Fruit fly (Drosophila melanogaster): ENCODE data around the gene CG12065.

Gene CG12065

DNA sequence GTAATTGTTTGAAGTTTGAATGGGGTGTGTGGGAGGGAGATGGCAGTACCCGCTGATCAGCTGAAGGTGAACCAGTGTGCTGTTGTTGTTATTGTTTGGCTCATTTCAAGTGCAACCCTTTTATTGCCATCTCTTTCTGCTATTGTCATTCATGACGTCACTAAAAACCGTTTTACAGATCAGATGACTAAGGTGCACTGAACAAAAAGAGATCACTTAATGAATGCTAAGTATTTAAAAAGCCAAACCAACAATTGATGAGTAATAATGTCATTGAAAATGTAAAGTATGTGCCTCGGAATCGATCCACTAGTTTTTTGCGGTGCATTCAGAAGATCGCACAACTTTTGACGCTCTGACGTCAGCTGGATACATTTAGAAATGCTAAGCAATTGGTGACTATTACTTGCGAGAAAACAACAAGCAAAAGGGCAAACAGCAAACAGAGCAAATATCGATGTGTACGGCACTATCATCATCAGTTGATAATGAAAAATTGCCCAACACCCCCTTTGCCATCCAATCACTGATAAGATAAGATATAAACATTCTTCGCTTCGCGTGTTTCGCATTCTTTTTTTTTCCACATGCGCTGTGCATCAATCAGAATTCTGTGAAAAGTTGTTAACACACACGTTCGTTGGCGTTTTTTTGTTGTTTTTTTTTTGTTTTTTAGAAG, 705 bp downstream of the CG12065 start (continued):
- TF ChIP-seq CG13123 (GFP tag; optimal IDR thresholded peaks at IDR 0.05): no peak
- TF ChIP-seq toy (GFP tag; IDR thresholded peaks at IDR 0.05): no peak
- no peak for TF ChIP-seq klu (GFP tag; IDR thresholded peaks at IDR 0.05)
- peak; percentile 57 for TF ChIP-seq CG18599 (GFP tag; optimal IDR thresholded peaks at IDR 0.05)
- no peak for TF ChIP-seq Awh (GFP tag; IDR thresholded peaks at IDR 0.05)
- TF ChIP-seq CG33213 (GFP tag; optimal IDR thresholded peaks at IDR 0.05): no peak
- no peak for TF ChIP-seq Stat92E (GFP tag; optimal IDR thresholded peaks at IDR 0.05)
- no peak for TF ChIP-seq bigmax (GFP tag; optimal IDR thresholded peaks at IDR 0.05)
- no peak for TF ChIP-seq CG5180 (GFP tag; optimal IDR thresholded peaks at IDR 0.05)
- peak; percentile 46 for TF ChIP-seq CHES-1-like (GFP tag; optimal IDR thresholded peaks at IDR 0.05)
- no peak for TF ChIP-seq cas (GFP tag; IDR thresholded peaks at IDR 0.05)
- TF ChIP-seq nau (GFP tag; optimal IDR thresholded peaks at IDR 0.05): no peak
- no peak for TF ChIP-seq CG30431 (GFP tag; optimal IDR thresholded peaks at IDR 0.05)
- no peak for TF ChIP-seq CG31441 (GFP tag; IDR thresholded peaks at IDR 0.05)
- no peak for TF ChIP-seq CG4730 (GFP tag; IDR thresholded peaks at IDR 0.05)
- TF ChIP-seq cato (GFP tag; optimal IDR thresholded peaks at IDR 0.05; ENCODE audit: borderline replicate concordance): no peak
- no peak for TF ChIP-seq gro (GFP tag; optimal IDR thresholded peaks at IDR 0.05)
- no peak for TF ChIP-seq CG1024 (GFP tag; IDR thresholded peaks at IDR 0.05)
- peak; percentile 18 for TF ChIP-seq CG13624 (GFP tag; optimal IDR thresholded peaks at IDR 0.05)
- TF ChIP-seq luna (GFP tag; optimal IDR thresholded peaks at IDR 0.05): no peak
- no peak for TF ChIP-seq Eip74EF (GFP tag; optimal IDR thresholded peaks at IDR 0.05)
- TF ChIP-seq CG14050 (GFP tag; IDR thresholded peaks at IDR 0.05): no peak
- TF ChIP-seq fd102C (GFP tag; optimal IDR thresholded peaks at IDR 0.05): no peak
- TF ChIP-seq CG9437 (GFP tag; optimal IDR thresholded peaks at IDR 0.05): peak; percentile 39
- no peak for TF ChIP-seq MBD-R2 (GFP tag; IDR thresholded peaks at IDR 0.05)
- TF ChIP-seq knrl (GFP tag; IDR thresholded peaks at IDR 0.05; ENCODE audit: partially characterized antibody): no peak
- no peak for TF ChIP-seq E2f2 (GFP tag; IDR thresholded peaks at IDR 0.05)
- TF ChIP-seq CG1603 (tag; optimal IDR thresholded peaks at IDR 0.05): peak; percentile 50
- no peak for TF ChIP-seq CG6175 (GFP tag; IDR thresholded peaks at IDR 0.05)
- peak; percentile 53 for TF ChIP-seq Hmr (GFP tag; optimal IDR thresholded peaks at IDR 0.05)
- TF ChIP-seq twi (tag; optimal IDR thresholded peaks at IDR 0.05): no peak
- TF ChIP-seq lilli (GFP tag; optimal IDR thresholded peaks at IDR 0.05): peak; percentile 19
- TF ChIP-seq peb (GFP tag; IDR thresholded peaks at IDR 0.05): no peak
- no peak for TF ChIP-seq sens-2 (GFP tag; IDR thresholded peaks at IDR 0.05)
- TF ChIP-seq CG18011 (GFP tag; optimal IDR thresholded peaks at IDR 0.05): no peak
- TF ChIP-seq scrt (GFP tag; optimal IDR thresholded peaks at IDR 0.05): no peak
- TF ChIP-seq abd-A (tag; optimal IDR thresholded peaks at IDR 0.05): no peak
- TF ChIP-seq wor (GFP tag; IDR thresholded peaks at IDR 0.05): no peak
- TF ChIP-seq schlank (tag; optimal IDR thresholded peaks at IDR 0.05): no peak
- TF ChIP-seq pho (GFP tag; optimal IDR thresholded peaks at IDR 0.05): peak; percentile 9
- 0 out of 3 replicates have a peak, but pooled peaks have one; percentile 18 for TF ChIP-seq otp (GFP tag; IDR thresholded peaks at IDR 0.05)
- no peak for TF ChIP-seq en (GFP tag; optimal IDR thresholded peaks at IDR 0.05)
- TF ChIP-seq lbe (GFP tag; optimal IDR thresholded peaks at IDR 0.05): peak; percentile 25
- peak in 1 of 2 experiments; percentile 3 for TF ChIP-seq chif (GFP tag; optimal IDR thresholded peaks at IDR 0.05)
- no peak for TF ChIP-seq CG15601 (tag; optimal IDR thresholded peaks at IDR 0.05)
- TF ChIP-seq pum (GFP tag; optimal IDR thresholded peaks at IDR 0.05): no peak
- no peak for TF ChIP-seq gsb (GFP tag; IDR thresholded peaks at IDR 0.05)
- no peak for TF ChIP-seq CG2202 (tag; optimal IDR thresholded peaks at IDR 0.05)
- peak; percentile 28; the same call in 1 of the 2 replicates for TF ChIP-seq Ada2b (GFP tag; IDR thresholded peaks at IDR 0.05)
- no peak for TF ChIP-seq kni (GFP tag; optimal IDR thresholded peaks at IDR 0.05)

Measured in whole organism, embryonic.